Worm (Caenorhabditis elegans): ENCODE measurements around the gene R08C7.11.

DNA sequence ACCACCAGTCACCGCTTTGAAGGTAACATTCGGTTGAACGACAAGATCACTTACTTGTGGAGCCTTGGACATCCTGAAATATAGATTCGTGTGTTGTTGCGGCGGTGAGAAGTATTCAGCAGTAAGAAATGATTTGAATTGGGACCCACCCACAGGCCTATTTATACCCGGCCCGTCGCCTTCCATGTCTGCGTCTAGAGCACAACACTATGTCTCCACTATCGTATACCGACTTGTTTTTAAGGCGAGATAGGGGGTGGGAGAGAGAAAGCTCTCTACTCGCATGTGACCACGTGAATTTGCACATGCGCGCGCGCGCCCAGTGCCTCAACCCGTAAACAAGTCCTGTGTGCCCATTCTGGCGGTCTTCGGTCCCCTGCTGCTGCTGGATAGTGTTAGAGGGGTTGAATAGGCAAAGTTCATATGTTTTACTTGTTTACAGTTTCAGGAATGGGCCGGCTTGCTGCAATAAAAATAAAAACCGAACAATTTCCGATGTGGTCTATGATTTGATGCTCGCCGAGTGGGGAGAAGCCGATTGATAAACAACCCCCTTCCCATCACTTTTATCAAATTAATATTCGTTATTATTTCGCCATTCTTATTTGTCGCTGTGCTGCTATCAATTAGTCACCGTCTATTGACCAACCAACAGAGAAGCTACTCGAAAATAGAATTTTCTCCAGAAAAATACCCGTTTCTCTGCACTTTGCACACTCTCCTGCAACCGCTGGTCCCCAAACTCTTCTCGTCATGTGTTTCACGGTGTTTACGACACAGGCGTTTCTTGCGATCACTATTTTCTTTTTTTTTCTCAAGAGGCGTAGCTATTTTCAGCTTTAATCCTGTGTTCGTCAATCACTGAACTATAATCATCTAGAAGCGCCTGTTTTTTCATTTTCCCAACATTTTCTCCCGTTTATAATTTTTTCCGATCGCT, 15.3 kb upstream of the R08C7.11 start:
- TF ChIP-seq syd-9 (tag; optimal IDR thresholded peaks at IDR 0.05) (no peak), T23F11.4 (GFP tag; optimal IDR thresholded peaks at IDR 0.05) (no peak)

All from whole organism, late embryonic.